Worm (Caenorhabditis elegans) whole organism, L4/young adult: ENCODE measurements around the gene C17H12.11.

Source experiments
- W03F9.2 ChIP-seq: fragments of 150-350 bp; optimal IDR thresholded peaks from 2 replicates; lab custom pipeline; 2014; ENCODE audit warnings: missing biosample characterization, missing genetic modification characterization
- dao-5 ChIP-seq: sonication (generic microtip); optimal IDR thresholded peaks from 2 replicates; lab custom pipeline; 2016; ENCODE audit warnings: missing genotype, missing genetic modification characterization, moderate library complexity, missing compliant biosample characterization
- him-1 ChIP-seq: sonication (generic microtip); optimal IDR thresholded peaks from 2 replicates; lab custom pipeline; 2016; ENCODE audit warnings: missing genotype, missing genetic modification reagents, missing genetic modification characterization, missing compliant biosample characterization

Gene C17H12.11

DNA sequence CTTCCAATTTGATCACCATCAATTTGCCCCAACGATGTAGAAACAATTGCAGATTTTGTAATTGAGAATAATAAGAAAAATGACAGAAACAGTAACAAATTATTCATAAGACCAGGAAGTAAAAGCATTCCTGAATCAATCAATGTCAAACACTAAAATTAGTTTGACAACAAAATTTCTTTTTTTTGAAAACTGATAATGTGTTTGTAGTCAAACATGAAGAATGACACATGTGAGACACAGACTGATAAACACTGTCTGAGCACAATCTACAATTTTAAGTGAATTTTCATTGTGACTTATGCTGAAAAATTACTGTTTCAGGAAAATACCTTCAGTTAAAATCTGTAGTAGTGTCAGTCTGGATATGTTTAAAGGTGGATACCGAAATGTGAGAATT lies at the start of gene C17H12.11, which contains the start of gene cest-4:
TSS of gene C17H12.11 (plus strand) at position 256 of the 400 bp plus-strand sequence.
TSS of gene cest-4 (minus strand) at position 206 of the 400 bp plus-strand sequence.
- no peak for TF ChIP-seq dao-5

ce11 chrIV:6756374-6756773 lies 45.8 kb upstream of the C17H12.11 start:
- TF ChIP-seq him-1 (tag; lab: Kevin White, UChicago) (peak; percentile 93), dao-5 (peak; percentile 73), W03F9.2 (tag; lab: Kevin White, UChicago) (peak; percentile 88)

ce11 chrIV:6757011-6757410 lies 45.2 kb upstream of the C17H12.11 start, which contains the start of gene usp-4:
Gene usp-4, plus strand, starts transcription at chrIV:6757311.
- TF ChIP-seq him-1 (tag; lab: Kevin White, UChicago) (no peak), dao-5 (no peak), W03F9.2 (tag; lab: Kevin White, UChicago) (no peak)

DNA sequence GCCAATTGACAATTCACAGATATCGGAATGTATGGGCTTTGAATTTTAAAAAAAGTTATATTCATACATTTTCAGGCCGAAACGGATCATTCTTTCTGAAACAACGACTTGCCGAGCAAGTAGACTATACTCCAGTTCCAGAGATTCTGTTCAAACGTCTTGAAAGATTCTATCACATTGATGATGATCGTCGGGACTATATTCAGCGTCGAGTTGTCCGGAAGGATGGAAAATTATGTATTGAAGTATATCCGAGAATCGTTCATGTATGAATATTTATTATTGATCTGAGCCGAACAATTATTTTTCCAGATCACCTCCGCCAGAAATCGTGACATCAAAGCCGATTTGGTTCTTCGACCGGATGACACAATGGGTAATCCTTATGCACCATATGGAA lies 44.6 kb upstream of the C17H12.11 start:
- no peak for TF ChIP-seq dao-5
- no peak for TF ChIP-seq him-1 (tag; lab: Kevin White, UChicago)
- TF ChIP-seq W03F9.2 (tag; lab: Kevin White, UChicago) = no peak

ce11 chrIV:6762416-6762815 lies 39.8 kb upstream of the C17H12.11 start, which contains the start of gene spd-3:
Gene spd-3, plus strand, starts transcription at chrIV:6762716.
- TF ChIP-seq him-1 (tag; lab: Kevin White, UChicago) = no peak
- no peak for TF ChIP-seq W03F9.2 (tag; lab: Kevin White, UChicago)
- TF ChIP-seq dao-5 = no peak

- TF ChIP-seq W03F9.2 (tag; lab: Kevin White, UChicago) (no peak), him-1 (tag; lab: Kevin White, UChicago) (peak; percentile 42), dao-5 (no peak)
Observed at ce11 chrIV:6767240-6767639, 34.9 kb upstream of the C17H12.11 start.

DNA sequence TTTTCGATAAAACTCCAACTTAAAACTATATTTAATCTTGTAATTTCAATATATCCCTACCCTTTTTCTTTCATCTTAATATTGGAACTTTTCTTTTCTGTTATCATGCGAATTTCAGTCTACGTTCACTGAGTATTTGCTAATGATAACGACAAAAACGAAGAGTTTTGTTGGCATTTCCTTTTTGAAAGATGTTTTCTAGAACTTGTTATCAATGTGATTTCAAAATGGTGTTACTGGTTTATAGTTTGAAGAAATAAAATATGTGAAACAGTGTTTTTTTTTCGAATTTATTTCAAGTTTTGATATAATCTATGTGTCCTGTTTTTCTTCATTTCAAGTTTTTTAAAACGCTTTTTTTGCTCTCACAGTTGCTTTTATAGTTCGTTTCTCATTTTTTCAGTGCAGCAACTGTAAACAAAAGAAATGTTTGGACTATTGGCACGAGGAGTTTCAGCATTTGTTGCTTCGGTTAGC lies 31.7 kb upstream of the C17H12.11 start, which contains the start of gene anat-1:
TSS of gene anat-1 (plus strand) at position 427 of the 477 bp plus-strand sequence.
- TF ChIP-seq him-1 (tag; lab: Kevin White, UChicago) (no peak), dao-5 (no peak), W03F9.2 (tag; lab: Kevin White, UChicago) (no peak)

- no peak for TF ChIP-seq W03F9.2 (tag; lab: Kevin White, UChicago)
- no peak for TF ChIP-seq dao-5
- no peak for TF ChIP-seq him-1 (tag; lab: Kevin White, UChicago)
Observed at ce11 chrIV:6771556-6771955, 30.6 kb upstream of the C17H12.11 start.

- TF ChIP-seq W03F9.2 (tag; lab: Kevin White, UChicago) (no peak), dao-5 (no peak), him-1 (tag; lab: Kevin White, UChicago) (no peak)
Observed at ce11 chrIV:6777156-6777555, 25.0 kb upstream of the C17H12.11 start.

ce11 chrIV:6785151-6785550 lies 17.0 kb upstream of the C17H12.11 start, which contains the start of gene dyci-1:
Gene dyci-1, minus strand, starts transcription at chrIV:6785272.
- TF ChIP-seq W03F9.2 (tag; lab: Kevin White, UChicago) = no peak
- TF ChIP-seq him-1 (tag; lab: Kevin White, UChicago) = no peak
- TF ChIP-seq dao-5 = no peak

ce11 chrIV:6785873-6786272 lies 16.3 kb upstream of the C17H12.11 start:
- TF ChIP-seq W03F9.2 (tag; lab: Kevin White, UChicago) (peak; percentile 55), him-1 (tag; lab: Kevin White, UChicago) (peak; percentile 28), dao-5 (no peak)

ce11 chrIV:6789950-6790349 lies 12.2 kb upstream of the C17H12.11 start:
- TF ChIP-seq dao-5 (no peak), him-1 (tag; lab: Kevin White, UChicago) (no peak), W03F9.2 (tag; lab: Kevin White, UChicago) (no peak)

- TF ChIP-seq him-1 (tag; lab: Kevin White, UChicago) (peak; percentile 86), dao-5 (no peak), W03F9.2 (tag; lab: Kevin White, UChicago) (peak; percentile 92)
Observed at ce11 chrIV:6790438-6791124, 11.6 kb upstream of the C17H12.11 start, which contains the start of the genes C17H12.2 and vha-8. Gene C17H12.2, minus strand, starts transcription at chrIV:6790488. Gene vha-8, plus strand, starts transcription at chrIV:6791074.
